Worm (Caenorhabditis elegans): ENCODE measurements around the gene Y32F6B.1.

- TF ChIP-seq ceh-13 (GFP tag; optimal IDR thresholded peaks at IDR 0.05) = no peak
- no peak for TF ChIP-seq ama-1 (optimal IDR thresholded peaks at IDR 0.05)
- TF ChIP-seq flt-1 (GFP tag; IDR thresholded peaks at IDR 0.05) = no peak
- TF ChIP-seq B0310.2 (tag; optimal IDR thresholded peaks at IDR 0.05) = no peak
- no peak for TF ChIP-seq hnd-1 (tag; optimal IDR thresholded peaks at IDR 0.05)
- TF ChIP-seq F13C5.2 (tag; optimal IDR thresholded peaks at IDR 0.05) = no peak
- TF ChIP-seq hmbx-1 (tag; optimal IDR thresholded peaks at IDR 0.05) = no peak
- no peak for TF ChIP-seq ceh-36 (tag; optimal IDR thresholded peaks at IDR 0.05)
- TF ChIP-seq tbx-37 (GFP tag; conservative IDR thresholded peaks at IDR 0.05) = no peak
- TF ChIP-seq tra-4 (tag; optimal IDR thresholded peaks at IDR 0.05) = no peak
Observed at ce11 chrV:10475421-10475820, 9.1 kb downstream of the Y32F6B.1 start.

Data from whole organism, early embryonic.